Worm (Caenorhabditis elegans) whole organism, L3 larva: ENCODE measurements around the gene T14G8.6.

Source experiments
- R02D3.7 ChIP-seq: fragments of 150-350 bp; optimal IDR thresholded peaks from 2 replicates; lab custom pipeline; 2014; ENCODE audit warnings: missing biosample characterization, missing genetic modification characterization
- ZK546.5 ChIP-seq: sonication (generic microtip); optimal IDR thresholded peaks from 2 replicates; lab custom pipeline; 2017; ENCODE audit warnings: missing biosample characterization, missing genetic modification characterization
- ama-1 ChIP-seq: fragments of 150-350 bp; optimal IDR thresholded peaks from 2 replicates; lab custom pipeline; 2018
- ceh-16 ChIP-seq: sonication (generic microtip); optimal IDR thresholded peaks from 2 replicates; lab custom pipeline; 2017; ENCODE audit warnings: missing biosample characterization, missing genetic modification characterization
- ceh-28 ChIP-seq: fragments of 150-350 bp; optimal IDR thresholded peaks from 2 replicates; lab custom pipeline; 2014; ENCODE audit warnings: missing biosample characterization, missing genetic modification reagents, missing genetic modification characterization
- ceh-82 ChIP-seq: fragments of 150-350 bp; optimal IDR thresholded peaks from 2 replicates; lab custom pipeline; 2014; ENCODE audit warnings: missing biosample characterization, missing genetic modification characterization
- daf-12 ChIP-seq: fragments of 150-350 bp; optimal IDR thresholded peaks from 2 replicates; lab custom pipeline; 2014; ENCODE audit warnings: missing biosample characterization, missing genetic modification reagents, missing genetic modification characterization
- egl-27 ChIP-seq: sonication (generic microtip); optimal IDR thresholded peaks from 4 replicates; lab custom pipeline; 2017; ENCODE audit warnings: missing biosample characterization, missing genetic modification reagents, missing genetic modification characterization
- egl-5 ChIP-seq: fragments of 150-350 bp; optimal IDR thresholded peaks from 2 replicates; lab custom pipeline; 2017; ENCODE audit warnings: missing biosample characterization, missing genetic modification reagents, missing genetic modification characterization, inconsistent platforms
- elt-1 ChIP-seq: fragments of 150-350 bp; optimal IDR thresholded peaks from 2 replicates; lab custom pipeline; 2014; ENCODE audit warnings: missing biosample characterization, missing genetic modification characterization
- elt-2 ChIP-seq: sonication (generic microtip); optimal IDR thresholded peaks from 2 replicates; lab custom pipeline; 2016; ENCODE audit warnings: missing genetic modification reagents, mild to moderate bottlenecking, missing genetic modification characterization, missing compliant biosample characterization
- eor-1 ChIP-seq, 2 experiments: fragments of 150-350 bp; optimal IDR thresholded peaks; 2 replicates each; lab custom pipeline; 2014 to 2018; ENCODE audit warnings: missing biosample characterization in 2 of 2, missing genetic modification characterization in 2 of 2
- fkh-10 ChIP-seq: sonication (generic microtip); optimal IDR thresholded peaks from 2 replicates; lab custom pipeline; 2017; ENCODE audit warnings: missing biosample characterization, missing genetic modification reagents, missing genetic modification characterization
- hmg-11 ChIP-seq: sonication (generic microtip); optimal IDR thresholded peaks from 2 replicates; lab custom pipeline; 2016; ENCODE audit warnings: missing genetic modification characterization, missing compliant biosample characterization
- jun-1 ChIP-seq: fragments of 150-350 bp; optimal IDR thresholded peaks from 2 replicates; lab custom pipeline; 2014; ENCODE audit warnings: missing biosample characterization, missing genetic modification reagents, missing genetic modification characterization
- lin-15B ChIP-seq: fragments of 150-350 bp; optimal IDR thresholded peaks from 2 replicates; lab custom pipeline; 2014; ENCODE audit warnings: missing biosample characterization, missing genetic modification characterization
- lin-39 ChIP-seq: fragments of 150-350 bp; optimal IDR thresholded peaks from 2 replicates; lab custom pipeline; 2018; ENCODE audit warnings: missing biosample characterization, missing genetic modification reagents, missing genetic modification characterization
- lsy-12 ChIP-seq: sonication (generic microtip); optimal IDR thresholded peaks from 2 replicates; lab custom pipeline; 2016; ENCODE audit warnings: mild to moderate bottlenecking, missing genetic modification characterization, missing compliant biosample characterization
- mml-1 ChIP-seq: fragments of 150-350 bp; sonication (generic microtip); optimal IDR thresholded peaks from 3 replicates; lab custom pipeline; 2014; ENCODE audit warnings: missing biosample characterization, missing genetic modification characterization
- nfya-1 ChIP-seq: sonication (generic microtip); optimal IDR thresholded peaks from 2 replicates; lab custom pipeline; 2017; ENCODE audit warnings: missing genetic modification characterization, mild to moderate bottlenecking, missing compliant biosample characterization, antibody characterized with exemption, moderate library complexity; ENCODE audit not compliant: insufficient read depth
- nhr-11 ChIP-seq: fragments of 150-350 bp; optimal IDR thresholded peaks from 2 replicates; lab custom pipeline; 2014; ENCODE audit warnings: missing biosample characterization, missing genetic modification characterization
- nhr-12 ChIP-seq: fragments of 150-350 bp; optimal IDR thresholded peaks from 2 replicates; lab custom pipeline; 2014; ENCODE audit warnings: missing biosample characterization, missing genetic modification characterization
- nhr-23 ChIP-seq: fragments of 150-350 bp; optimal IDR thresholded peaks from 2 replicates; lab custom pipeline; 2014; ENCODE audit warnings: missing biosample characterization, missing genetic modification reagents, missing genetic modification characterization
- nhr-25 ChIP-seq: sonication (generic microtip); optimal IDR thresholded peaks from 2 replicates; lab custom pipeline; 2017; ENCODE audit warnings: missing biosample characterization, missing genetic modification characterization
- nhr-43 ChIP-seq: sonication (generic microtip); optimal IDR thresholded peaks from 2 replicates; lab custom pipeline; 2016; ENCODE audit warnings: mild to moderate bottlenecking, missing genetic modification characterization, missing compliant biosample characterization; ENCODE audit not compliant: poor library complexity, severe bottlenecking
- nhr-67 ChIP-seq: fragments of 150-350 bp; optimal IDR thresholded peaks from 2 replicates; lab custom pipeline; 2014; ENCODE audit warnings: missing biosample characterization, missing genetic modification characterization
- pha-4 ChIP-seq: fragments of 150-350 bp; optimal IDR thresholded peaks from 2 replicates; lab custom pipeline; 2014; ENCODE audit warnings: missing biosample characterization, missing genetic modification reagents, missing genetic modification characterization
- pqm-1 ChIP-seq: fragments of 150-350 bp; optimal IDR thresholded peaks from 2 replicates; lab custom pipeline; 2017; ENCODE audit warnings: missing biosample characterization, missing genetic modification characterization, inconsistent platforms
- sea-2 ChIP-seq: fragments of 150-350 bp; sonication (generic microtip); optimal IDR thresholded peaks from 4 replicates; lab custom pipeline; 2014; ENCODE audit warnings: missing biosample characterization, missing genetic modification reagents, missing genetic modification characterization
- skn-1 ChIP-seq: fragments of 150-350 bp; optimal IDR thresholded peaks from 2 replicates; lab custom pipeline; 2014; ENCODE audit warnings: missing biosample characterization, missing genetic modification characterization
- snpc-4 ChIP-seq: fragments of 150-350 bp; optimal IDR thresholded peaks from 2 replicates; lab custom pipeline; 2014; ENCODE audit warnings: missing biosample characterization, missing genetic modification characterization
- tbx-2 ChIP-seq: sonication (generic microtip); optimal IDR thresholded peaks from 2 replicates; lab custom pipeline; 2016; ENCODE audit warnings: mild to moderate bottlenecking, missing genetic modification characterization, missing compliant biosample characterization
- unc-39 ChIP-seq: sonication (generic microtip); optimal IDR thresholded peaks from 4 replicates; lab custom pipeline; 2017; ENCODE audit warnings: missing biosample characterization, missing genetic modification characterization
- unc-62 ChIP-seq: fragments of 150-350 bp; sonication (generic microtip); optimal IDR thresholded peaks from 4 replicates; lab custom pipeline; 2014; ENCODE audit warnings: missing biosample characterization, missing genetic modification reagents, missing genetic modification characterization
- zag-1 ChIP-seq: fragments of 150-350 bp; optimal IDR thresholded peaks from 2 replicates; lab custom pipeline; 2014; ENCODE audit warnings: missing biosample characterization, missing genetic modification characterization
- ztf-11 ChIP-seq: fragments of 150-350 bp; optimal IDR thresholded peaks from 2 replicates; lab custom pipeline; 2014; ENCODE audit warnings: missing biosample characterization, missing genetic modification characterization
- ztf-4 ChIP-seq: fragments of 150-350 bp; optimal IDR thresholded peaks from 2 replicates; lab custom pipeline; 2014; ENCODE audit warnings: missing biosample characterization, missing genetic modification characterization

Gene T14G8.6

DNA sequence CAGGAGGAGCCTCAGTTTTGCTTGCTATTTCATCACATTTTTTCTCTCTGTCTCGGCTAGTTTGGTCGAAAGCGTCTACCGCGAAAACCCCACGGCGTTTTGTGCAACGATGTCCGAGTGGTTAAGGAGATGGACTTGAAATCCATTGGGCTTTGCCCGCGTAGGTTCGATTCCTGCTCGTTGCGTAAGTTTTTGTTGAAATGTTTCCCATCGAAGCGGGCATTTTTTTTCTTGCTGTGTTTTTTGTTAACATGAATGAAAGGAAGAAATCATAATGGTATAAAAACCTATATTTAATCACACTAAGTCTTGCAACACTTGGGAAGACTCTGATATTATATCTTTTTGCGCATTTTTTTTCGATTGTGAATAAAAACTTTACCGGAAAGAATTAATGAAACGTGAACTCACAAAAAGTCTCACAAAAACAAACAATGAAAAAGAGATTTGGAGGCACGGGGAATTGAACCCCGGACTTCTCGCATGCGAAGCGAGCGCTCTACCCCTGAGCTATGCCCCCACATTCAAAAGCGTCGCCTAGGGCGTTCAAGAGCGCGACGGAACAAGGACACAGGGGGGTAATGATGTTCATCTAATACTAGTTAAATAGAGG, 27.3 kb upstream of the T14G8.6 start:
- TF ChIP-seq nhr-67 (tag; lab: Kevin White, UChicago) (no peak), lin-15B (tag; lab: Kevin White, UChicago) (peak; percentile 24), nhr-23 (tag; lab: Kevin White, UChicago) (peak; percentile 35), sea-2 (GFP tag; lab: Kevin White, UChicago) (no peak), jun-1 (tag; lab: Kevin White, UChicago) (peak; percentile 0), skn-1 (tag; lab: Kevin White, UChicago) (no peak), egl-5 (tag; lab: Kevin White, UChicago) (peak; percentile 66), unc-62 (GFP tag; lab: Kevin White, UChicago) (peak; percentile 26), pha-4 (peak; percentile 57), lsy-12 (tag; lab: Kevin White, UChicago) (peak; percentile 72), elt-2 (tag; lab: Kevin White, UChicago) (peak; percentile 38), ceh-16 (no peak), ZK546.5 (no peak), tbx-2 (tag; lab: Kevin White, UChicago) (peak; percentile 63), ztf-4 (peak; percentile 8), ztf-11 (no peak), egl-27 (tag; lab: Kevin White, UChicago) (no peak), unc-39 (no peak), zag-1 (tag; lab: Kevin White, UChicago) (peak; percentile 44), nhr-25 (tag; lab: Kevin White, UChicago) (no peak), lin-39 (tag; lab: Kevin White, UChicago) (peak; percentile 51), nhr-12 (no peak), nhr-43 (tag; lab: Kevin White, UChicago) (peak; percentile 77), ceh-82 (tag; lab: Kevin White, UChicago) (peak; percentile 60), nfya-1 (tag; lab: Kevin White, UChicago) (peak; percentile 46), snpc-4 (tag; lab: Kevin White, UChicago) (peak; percentile 28), nhr-11 (tag; lab: Kevin White, UChicago) (peak; percentile 0), ceh-28 (peak; percentile 35), mml-1 (no peak), hmg-11 (tag; lab: Kevin White, UChicago) (peak; percentile 70), R02D3.7 (tag; lab: Kevin White, UChicago) (peak; percentile 37)

DNA sequence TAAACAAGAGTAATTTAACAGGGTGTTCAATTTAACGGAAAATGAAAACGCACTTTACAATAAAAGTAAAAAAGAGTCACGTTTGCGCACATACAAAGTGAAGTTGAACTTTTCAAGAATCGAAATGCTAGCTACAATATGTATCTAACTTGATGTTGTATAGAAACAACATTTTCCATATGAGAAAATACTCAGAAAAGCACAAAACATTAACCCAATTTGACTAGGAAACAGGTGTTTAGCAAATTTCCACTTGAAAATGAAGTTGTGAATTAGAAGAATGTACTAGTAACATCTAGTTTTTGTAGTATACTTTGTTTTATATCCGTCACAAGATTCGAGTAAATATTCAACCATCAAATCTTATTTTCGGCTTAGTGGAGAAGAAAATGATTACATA, 22.2 kb upstream of the T14G8.6 start, which contains the start of gene gpc-1:
gpc-1 (minus strand) TSS at position 117 of the 400 bp plus-strand sequence.
- no peak for TF ChIP-seq eor-1 (tag; optimal IDR thresholded peaks at IDR 0.05; lab: Kevin White, UChicago)
- no peak for TF ChIP-seq unc-62 (GFP tag; lab: Kevin White, UChicago)
- no peak for TF ChIP-seq snpc-4 (tag; lab: Kevin White, UChicago)
- TF ChIP-seq fkh-10, result no peak

DNA sequence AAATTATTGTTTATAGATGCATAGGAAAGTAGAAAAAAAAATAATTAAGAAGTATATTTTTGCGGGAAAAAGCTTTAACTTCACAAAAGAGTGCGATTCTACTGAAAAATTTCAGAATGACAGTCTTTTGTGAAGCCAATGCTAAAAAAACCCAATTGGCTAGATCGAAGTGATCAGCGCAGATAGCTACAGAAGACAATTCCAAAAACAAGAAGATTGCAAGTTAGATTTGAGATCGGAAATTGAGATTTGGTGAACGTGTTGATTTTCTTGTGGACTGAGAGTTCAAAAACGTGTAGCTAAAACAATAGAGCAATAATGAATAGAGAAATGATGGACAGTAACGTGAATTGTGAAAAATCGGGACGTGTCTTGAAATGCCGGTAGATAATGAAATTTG, 18.5 kb upstream of the T14G8.6 start:
- TF ChIP-seq egl-5 (tag; lab: Kevin White, UChicago), result no peak
- TF ChIP-seq nhr-12, result no peak
- TF ChIP-seq pqm-1 (tag; lab: Kevin White, UChicago), result no peak
- no peak for TF ChIP-seq ama-1
- peak; percentile 94 for TF ChIP-seq elt-1
- no peak for TF ChIP-seq lsy-12 (tag; lab: Kevin White, UChicago)
- TF ChIP-seq sea-2 (GFP tag; lab: Kevin White, UChicago), result no peak
- TF ChIP-seq daf-12 (tag; lab: Kevin White, UChicago), result no peak

ce11 chrX:12877930-12878329, 15.3 kb upstream of the T14G8.6 start:
- TF ChIP-seq nhr-25 (tag; lab: Kevin White, UChicago), result no peak
- TF ChIP-seq snpc-4 (tag; lab: Kevin White, UChicago), result no peak
- TF ChIP-seq pqm-1 (tag; lab: Kevin White, UChicago), result peak; percentile 30
- TF ChIP-seq ztf-11, result no peak
- peak; percentile 13 for TF ChIP-seq nhr-11 (tag; lab: Kevin White, UChicago)
- TF ChIP-seq nhr-23 (tag; lab: Kevin White, UChicago), result peak; percentile 39
- TF ChIP-seq elt-2 (tag; lab: Kevin White, UChicago), result peak; percentile 26
- peak; percentile 18 for TF ChIP-seq egl-27 (tag; lab: Kevin White, UChicago)
